Worm (Caenorhabditis elegans): ENCODE data around the gene cest-16.

- TF ChIP-seq ama-1 (optimal IDR thresholded peaks at IDR 0.05): no peak
- no peak for TF ChIP-seq nhr-25 (tag; optimal IDR thresholded peaks at IDR 0.05)
- no peak for TF ChIP-seq ztf-11 (tag; optimal IDR thresholded peaks at IDR 0.05)
- no peak for TF ChIP-seq egl-27 (tag; optimal IDR thresholded peaks at IDR 0.05)
- TF ChIP-seq fos-1 (tag; optimal IDR thresholded peaks at IDR 0.05): no peak
- TF ChIP-seq unc-62 (GFP tag; optimal IDR thresholded peaks at IDR 0.05): no peak
- TF ChIP-seq nhr-12 (tag; optimal IDR thresholded peaks at IDR 0.05): no peak
- no peak for TF ChIP-seq skn-1 (tag; optimal IDR thresholded peaks at IDR 0.05)
- no peak for TF ChIP-seq sma-3 (GFP tag; optimal IDR thresholded peaks at IDR 0.05)
- no peak for TF ChIP-seq nhr-23 (tag; optimal IDR thresholded peaks at IDR 0.05)
- TF ChIP-seq elt-1 (tag; optimal IDR thresholded peaks at IDR 0.05): no peak
Measured at ce11 chrX:6251321-6251720, 48.4 kb upstream of the cest-16 start.

Measured in whole organism, L2 larva.